Worm (Caenorhabditis elegans) whole organism, L2 larva: ENCODE measurements around the gene git-1.

Source experiments
- F13H6.1 ChIP-seq: sonication (generic microtip); optimal IDR thresholded peaks from 2 replicates; lab custom pipeline; 2016; ENCODE audit warnings: missing genetic modification characterization, missing compliant biosample characterization
- R02D3.7 ChIP-seq: fragments of 150-350 bp; optimal IDR thresholded peaks from 2 replicates; lab custom pipeline; 2014; ENCODE audit warnings: missing biosample characterization, missing genetic modification characterization
- Y55F3AM.14 ChIP-seq: fragments of 200-800 bp; sonication (Bioruptor generic); optimal IDR thresholded peaks from 2 replicates; lab custom pipeline; 2018; ENCODE audit warnings: mild to moderate bottlenecking, missing genetic modification characterization, missing compliant biosample characterization
- ZK546.5 ChIP-seq: sonication (generic microtip); optimal IDR thresholded peaks from 2 replicates; lab custom pipeline; 2017; ENCODE audit warnings: missing biosample characterization, missing genetic modification characterization
- aly-2 ChIP-seq: fragments of 150-350 bp; optimal IDR thresholded peaks from 2 replicates; lab custom pipeline; 2014; ENCODE audit warnings: missing biosample characterization, missing genetic modification characterization
- ama-1 ChIP-seq: fragments of 150-350 bp; optimal IDR thresholded peaks from 2 replicates; lab custom pipeline; 2018; ENCODE audit warnings: inconsistent platforms
- blmp-1 ChIP-seq: sonication (generic microtip); optimal IDR thresholded peaks from 2 replicates; lab custom pipeline; 2017; ENCODE audit warnings: missing genetic modification characterization, mild to moderate bottlenecking, missing compliant biosample characterization, antibody characterized with exemption, moderate library complexity; ENCODE audit not compliant: insufficient read depth
- ceh-16 ChIP-seq: fragments of 150-350 bp; optimal IDR thresholded peaks from 2 replicates; lab custom pipeline; 2014; ENCODE audit warnings: missing biosample characterization, missing genetic modification characterization
- crh-2 ChIP-seq: sonication (generic microtip); optimal IDR thresholded peaks from 2 replicates; lab custom pipeline; 2017; ENCODE audit warnings: missing biosample characterization, missing genetic modification characterization
- dmd-4 ChIP-seq: sonication (generic microtip); optimal IDR thresholded peaks from 2 replicates; lab custom pipeline; 2017; ENCODE audit warnings: missing biosample characterization, missing genetic modification characterization
- egl-27 ChIP-seq: sonication (generic microtip); optimal IDR thresholded peaks from 3 replicates; lab custom pipeline; 2017; ENCODE audit warnings: missing biosample characterization, missing genetic modification reagents, missing genetic modification characterization
- elt-1 ChIP-seq: fragments of 150-350 bp; optimal IDR thresholded peaks from 2 replicates; lab custom pipeline; 2014; ENCODE audit warnings: missing biosample characterization, missing genetic modification characterization
- elt-3 ChIP-seq: sonication (generic microtip); optimal IDR thresholded peaks from 2 replicates; lab custom pipeline; 2017; ENCODE audit warnings: missing biosample characterization, missing genetic modification characterization
- fos-1 ChIP-seq: fragments of 150-350 bp; optimal IDR thresholded peaks from 2 replicates; lab custom pipeline; 2014; ENCODE audit warnings: missing biosample characterization, missing genetic modification characterization
- lin-11 ChIP-seq: fragments of 150-350 bp; sonication (generic microtip); optimal IDR thresholded peaks from 2 replicates; lab custom pipeline; 2014; ENCODE audit warnings: missing biosample characterization, missing genetic modification characterization, inconsistent platforms, mixed read lengths
- lin-13 ChIP-seq: fragments of 150-350 bp; optimal IDR thresholded peaks from 2 replicates; lab custom pipeline; 2014; ENCODE audit warnings: missing biosample characterization, missing genetic modification reagents, missing genetic modification characterization
- mbf-1 ChIP-seq: sonication (generic microtip); optimal IDR thresholded peaks from 2 replicates; lab custom pipeline; 2017; ENCODE audit warnings: missing biosample characterization, missing genetic modification characterization
- nhr-11 ChIP-seq: fragments of 150-350 bp; optimal IDR thresholded peaks from 2 replicates; lab custom pipeline; 2014; ENCODE audit warnings: missing biosample characterization, missing genetic modification characterization
- nhr-129 ChIP-seq: fragments of 150-350 bp; optimal IDR thresholded peaks from 2 replicates; lab custom pipeline; 2014; ENCODE audit warnings: missing biosample characterization, missing genetic modification characterization
- nhr-237 ChIP-seq: fragments of 150-350 bp; optimal IDR thresholded peaks from 2 replicates; lab custom pipeline; 2014; ENCODE audit warnings: missing biosample characterization, missing genetic modification characterization
- nhr-6 ChIP-seq: fragments of 150-350 bp; optimal IDR thresholded peaks from 2 replicates; lab custom pipeline; 2014; ENCODE audit warnings: missing biosample characterization, missing genetic modification characterization
- skn-1 ChIP-seq: sonication (generic microtip); optimal IDR thresholded peaks from 2 replicates; lab custom pipeline; 2017; ENCODE audit warnings: missing biosample characterization, missing genetic modification characterization
- sma-9 ChIP-seq, 2 experiments: fragments of 150-350 bp in 1 of 2; sonication (generic microtip) in 1 of 2; optimal IDR thresholded peaks; 2 replicates each; lab custom pipeline; 2014 to 2016; ENCODE audit warnings: missing genetic modification characterization in 2 of 2, mild to moderate bottlenecking in 1 of 2, missing biosample characterization in 1 of 2, missing compliant biosample characterization in 1 of 2, missing genetic modification reagents in 1 of 2, moderate library complexity in 1 of 2
- snpc-4 ChIP-seq: fragments of 150-350 bp; optimal IDR thresholded peaks from 2 replicates; lab custom pipeline; 2014; ENCODE audit warnings: missing biosample characterization, missing genetic modification characterization
- unc-39 ChIP-seq: fragments of 150-350 bp; optimal IDR thresholded peaks from 2 replicates; lab custom pipeline; 2014; ENCODE audit warnings: missing biosample characterization, missing genetic modification characterization
- unc-55 ChIP-seq: fragments of 150-350 bp; sonication (generic microtip); optimal IDR thresholded peaks from 3 replicates; lab custom pipeline; 2014; ENCODE audit warnings: missing biosample characterization, missing genetic modification reagents, missing genetic modification characterization
- unc-62 ChIP-seq: fragments of 150-350 bp; optimal IDR thresholded peaks from 2 replicates; lab custom pipeline; 2014; ENCODE audit warnings: missing biosample characterization, missing genetic modification reagents, missing genetic modification characterization
- ztf-1 ChIP-seq: fragments of 200-800 bp; sonication (Bioruptor generic); conservative IDR thresholded peaks from 2 replicates; pipeline ENCODE4 v1.3.6; 2022; ENCODE audit warnings: missing genetic modification characterization, missing compliant biosample characterization
- ztf-4 ChIP-seq: fragments of 150-350 bp; optimal IDR thresholded peaks from 2 replicates; lab custom pipeline; 2014; ENCODE audit warnings: missing biosample characterization, missing genetic modification characterization

git-1 gene

ce11 chrX:10532180-10532833 lies 7.6 kb downstream of the git-1 start:
- TF ChIP-seq fos-1 (tag; lab: Kevin White, UChicago) (peak; percentile 74), blmp-1 (tag; lab: Kevin White, UChicago) (no peak), skn-1 (tag; lab: Kevin White, UChicago) (peak; percentile 55), F13H6.1 (tag; lab: Kevin White, UChicago) (peak; percentile 52), dmd-4 (tag; lab: Kevin White, UChicago) (no peak), ztf-1 (no peak), sma-9 (GFP tag; optimal IDR thresholded peaks at IDR 0.05; lab: Kevin White, UChicago) (peak; percentile 68), sma-9 (tag; optimal IDR thresholded peaks at IDR 0.05; lab: Kevin White, UChicago) (no peak)

- TF ChIP-seq lin-13 (GFP tag; lab: Kevin White, UChicago) (no peak), sma-9 (GFP tag; optimal IDR thresholded peaks at IDR 0.05; lab: Kevin White, UChicago) (peak; percentile 16), sma-9 (tag; optimal IDR thresholded peaks at IDR 0.05; lab: Kevin White, UChicago) (no peak), fos-1 (tag; lab: Kevin White, UChicago) (peak; percentile 68)
Measured at ce11 chrX:10533447-10533846, 8.7 kb downstream of the git-1 start, which contains the start of gene glo-3. Gene glo-3 (plus strand): TSS chrX:10533699.

- TF ChIP-seq nhr-237 (tag; lab: Kevin White, UChicago) (no peak), elt-3 (tag; lab: Kevin White, UChicago) (no peak), crh-2 (tag; lab: Kevin White, UChicago) (no peak), nhr-6 (tag; lab: Kevin White, UChicago) (no peak), ama-1 (no peak), aly-2 (no peak), R02D3.7 (tag; lab: Kevin White, UChicago) (no peak), snpc-4 (tag; lab: Kevin White, UChicago) (no peak), ZK546.5 (no peak), fos-1 (tag; lab: Kevin White, UChicago) (no peak), blmp-1 (tag; lab: Kevin White, UChicago) (no peak), mbf-1 (tag; lab: Kevin White, UChicago) (no peak), F13H6.1 (tag; lab: Kevin White, UChicago) (no peak), Y55F3AM.14 (GFP tag; lab: Kevin White, UChicago) (no peak)
Measured at ce11 chrX:10534625-10535244, 10.0 kb downstream of the git-1 start.

DNA sequence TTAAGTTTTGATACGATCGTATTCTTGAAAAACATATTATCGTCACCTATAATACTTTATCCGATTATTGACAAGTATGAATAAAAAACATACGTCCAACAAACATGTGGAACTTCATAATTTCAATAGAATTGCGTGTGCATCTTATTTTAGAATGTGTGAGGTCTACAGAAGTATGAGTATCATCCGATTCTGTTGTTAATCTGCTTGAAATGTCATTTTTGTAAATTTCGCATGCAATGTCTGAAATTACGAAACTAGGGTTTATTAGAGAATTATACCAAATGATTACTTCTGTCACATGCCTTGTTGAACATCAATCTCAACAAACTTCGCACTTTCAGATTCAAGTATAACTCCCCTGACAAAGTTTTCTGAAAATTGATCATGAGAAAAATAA lies 17.1 kb downstream of the git-1 start:
- TF ChIP-seq lin-11 (tag; lab: Kevin White, UChicago), result no peak
- no peak for TF ChIP-seq skn-1 (tag; lab: Kevin White, UChicago)
- no peak for TF ChIP-seq ztf-4 (tag; lab: Kevin White, UChicago)
- no peak for TF ChIP-seq elt-3 (tag; lab: Kevin White, UChicago)
- TF ChIP-seq dmd-4 (tag; lab: Kevin White, UChicago), result no peak
- no peak for TF ChIP-seq unc-39 (tag; lab: Kevin White, UChicago)
- TF ChIP-seq unc-55 (GFP tag; lab: Kevin White, UChicago), result no peak
- TF ChIP-seq nhr-6 (tag; lab: Kevin White, UChicago), result no peak
- no peak for TF ChIP-seq ama-1
- TF ChIP-seq ceh-16 (tag; lab: Kevin White, UChicago), result no peak
- TF ChIP-seq sma-9 (GFP tag; optimal IDR thresholded peaks at IDR 0.05; lab: Kevin White, UChicago), result no peak
- TF ChIP-seq sma-9 (tag; optimal IDR thresholded peaks at IDR 0.05; lab: Kevin White, UChicago), result no peak
- no peak for TF ChIP-seq egl-27 (tag; lab: Kevin White, UChicago)
- TF ChIP-seq unc-62, result no peak
- no peak for TF ChIP-seq nhr-11 (tag; lab: Kevin White, UChicago)
- no peak for TF ChIP-seq elt-1 (tag; lab: Kevin White, UChicago)

ce11 chrX:10542313-10543048 lies 17.8 kb downstream of the git-1 start, which contains the start of the genes F59F5.3 and F59F5.4:
Gene F59F5.3 (minus strand): TSS chrX:10542413.
Gene F59F5.4 (plus strand): TSS chrX:10542998.
- TF ChIP-seq fos-1 (tag; lab: Kevin White, UChicago), result peak; percentile 24
- TF ChIP-seq nhr-129 (tag; lab: Kevin White, UChicago), result no peak
- TF ChIP-seq, all 48 proteins: peak for 1
